Fruit fly (Drosophila melanogaster) whole organism, prepupa: ENCODE results near the gene CG15336.

Experiments
- Blimp-1 ChIP-seq: fragments of 200-800 bp; sonication (Bioruptor generic); optimal IDR thresholded peaks from 3 replicates; lab custom pipeline; 2017; ENCODE audit warnings: missing biosample characterization, missing genetic modification characterization, mild to moderate bottlenecking, moderate library complexity, missing genetic modification reagents
- CG10631 ChIP-seq: fragments of 200-800 bp; sonication (Bioruptor generic); optimal IDR thresholded peaks from 2 replicates; lab custom pipeline; 2016; ENCODE audit warnings: missing biosample characterization, missing genetic modification characterization
- CG10669 ChIP-seq: fragments of 200-800 bp; sonication (Bioruptor generic); optimal IDR thresholded peaks from 3 replicates; lab custom pipeline; 2018; ENCODE audit warnings: missing biosample characterization, mild to moderate bottlenecking, missing genetic modification characterization, moderate library complexity
- CG11294 ChIP-seq: fragments of 200-800 bp; sonication (Bioruptor generic); IDR thresholded peaks from 2 replicates; pipeline ENCODE4 v1.3.6; 2022; ENCODE audit warnings: missing biosample characterization, missing genetic modification characterization
- CG11762 ChIP-seq: fragments of 200-800 bp; sonication (Bioruptor generic); optimal IDR thresholded peaks from 3 replicates; lab custom pipeline; 2016; ENCODE audit warnings: missing biosample characterization, missing genetic modification characterization; ENCODE audit not compliant: insufficient read depth
- CG15336 ChIP-seq: fragments of 200-800 bp; sonication (Bioruptor generic); IDR thresholded peaks from 2 replicates; pipeline ENCODE4 v1.3.6; 2022; ENCODE audit warnings: missing biosample characterization, missing genetic modification characterization
- CG1621 ChIP-seq: fragments of 200-800 bp; sonication (Bioruptor generic); optimal IDR thresholded peaks from 3 replicates; lab custom pipeline; 2018; ENCODE audit warnings: missing biosample characterization, mild to moderate bottlenecking, missing genetic modification characterization
- CG16779 ChIP-seq: fragments of 200-800 bp; sonication (Bioruptor generic); optimal IDR thresholded peaks from 3 replicates; lab custom pipeline; 2017; ENCODE audit warnings: missing biosample characterization, mild to moderate bottlenecking, missing genetic modification characterization
- CG3032 ChIP-seq: fragments of 200-800 bp; optimal IDR thresholded peaks from 2 replicates; lab custom pipeline; 2019; ENCODE audit warnings: missing biosample characterization, mild to moderate bottlenecking, missing genetic modification characterization, moderate library complexity
- CG31627 ChIP-seq: fragments of 200-800 bp; sonication (Bioruptor generic); optimal IDR thresholded peaks from 3 replicates; lab custom pipeline; 2016; ENCODE audit warnings: missing biosample characterization, missing genetic modification characterization
- CG32006 ChIP-seq: fragments of 200-800 bp; sonication (Bioruptor generic); optimal IDR thresholded peaks from 3 replicates; lab custom pipeline; 2017; ENCODE audit warnings: missing biosample characterization, mild to moderate bottlenecking, missing genetic modification characterization
- CG34406 ChIP-seq: fragments of 200-800 bp; sonication (Bioruptor generic); optimal IDR thresholded peaks from 3 replicates; lab custom pipeline; 2016; ENCODE audit warnings: missing biosample characterization, missing genetic modification characterization
- CG4318 ChIP-seq: fragments of 200-800 bp; sonication (Bioruptor generic); optimal IDR thresholded peaks from 3 replicates; lab custom pipeline; 2017; ENCODE audit warnings: missing biosample characterization, mild to moderate bottlenecking, missing genetic modification characterization
- CG6163 ChIP-seq: fragments of 200-800 bp; sonication (Bioruptor generic); IDR thresholded peaks from 3 replicates; pipeline ENCODE4 v1.3.6; 2022; ENCODE audit warnings: missing biosample characterization, missing genetic modification characterization
- CG6276 ChIP-seq: fragments of 200-800 bp; sonication (Bioruptor generic); optimal IDR thresholded peaks from 2 replicates; lab custom pipeline; 2017; ENCODE audit warnings: missing biosample characterization, mild to moderate bottlenecking, missing genetic modification characterization
- CG6792 ChIP-seq: fragments of 200-800 bp; sonication (Bioruptor generic); optimal IDR thresholded peaks from 3 replicates; lab custom pipeline; 2016; ENCODE audit warnings: missing biosample characterization, missing genetic modification characterization
- CG6808 ChIP-seq: fragments of 200-800 bp; sonication (Bioruptor generic); optimal IDR thresholded peaks from 3 replicates; lab custom pipeline; 2017; ENCODE audit warnings: missing biosample characterization, missing genetic modification characterization, mild to moderate bottlenecking, moderate library complexity, missing genetic modification reagents
- CG6854 ChIP-seq: fragments of 200-800 bp; sonication (Bioruptor generic); optimal IDR thresholded peaks from 2 replicates; lab custom pipeline; 2017; ENCODE audit warnings: missing biosample characterization, mild to moderate bottlenecking, missing genetic modification characterization
- CG7368 ChIP-seq: fragments of 200-800 bp; sonication (Bioruptor generic); optimal IDR thresholded peaks from 3 replicates; lab custom pipeline; 2016; ENCODE audit warnings: missing biosample characterization, missing genetic modification characterization
- CG8319 ChIP-seq: fragments of 200-800 bp; sonication (Bioruptor generic); optimal IDR thresholded peaks from 3 replicates; lab custom pipeline; 2016; ENCODE audit warnings: missing biosample characterization, missing genetic modification characterization
- CG8632 ChIP-seq: fragments of 200-800 bp; sonication (Bioruptor generic); optimal IDR thresholded peaks from 3 replicates; lab custom pipeline; 2016; ENCODE audit warnings: missing biosample characterization, missing genetic modification characterization
- CG9139 ChIP-seq: fragments of 200-800 bp; sonication (Bioruptor generic); optimal IDR thresholded peaks from 3 replicates; lab custom pipeline; 2017; ENCODE audit warnings: missing biosample characterization, mild to moderate bottlenecking, missing genetic modification characterization
- Eip75B ChIP-seq: fragments of 200-800 bp; sonication (Bioruptor generic); optimal IDR thresholded peaks from 3 replicates; lab custom pipeline; 2016; ENCODE audit warnings: missing biosample characterization, missing genetic modification characterization
- Eip78C ChIP-seq: fragments of 200-800 bp; sonication (Bioruptor generic); peaks from one replicate; lab custom pipeline; 2016; ENCODE audit warnings: missing biosample characterization, missing genetic modification characterization
- Eip93F ChIP-seq: fragments of 200-800 bp; sonication (Bioruptor generic); optimal IDR thresholded peaks from 2 replicates; lab custom pipeline; 2016; ENCODE audit warnings: missing biosample characterization, mild to moderate bottlenecking, missing genetic modification characterization
- Ets21C ChIP-seq: fragments of 200-800 bp; sonication (Bioruptor generic); optimal IDR thresholded peaks from 3 replicates; lab custom pipeline; 2016; ENCODE audit warnings: missing biosample characterization, missing genetic modification characterization
- Ets96B ChIP-seq: fragments of 200-800 bp; optimal IDR thresholded peaks from 2 replicates; lab custom pipeline; 2019; ENCODE audit warnings: missing biosample characterization, mild to moderate bottlenecking, missing genetic modification characterization, moderate library complexity
- Hr38 ChIP-seq: sonication (Bioruptor generic); optimal IDR thresholded peaks from 2 replicates; lab custom pipeline; 2016; ENCODE audit warnings: missing biosample characterization, missing genetic modification characterization
- Hr39 ChIP-seq: fragments of 200-800 bp; sonication (Bioruptor generic); optimal IDR thresholded peaks from 2 replicates; lab custom pipeline; 2016; ENCODE audit warnings: missing biosample characterization, missing genetic modification characterization
- Hr4 ChIP-seq: fragments of 200-800 bp; sonication (Bioruptor generic); optimal IDR thresholded peaks from 3 replicates; lab custom pipeline; 2016; ENCODE audit warnings: missing biosample characterization, missing genetic modification characterization
- Lpt ChIP-seq: fragments of 200-800 bp; sonication (Bioruptor generic); optimal IDR thresholded peaks from 3 replicates; lab custom pipeline; 2016; ENCODE audit warnings: missing biosample characterization, missing genetic modification characterization
- Met ChIP-seq: fragments of 200-800 bp; sonication (Bioruptor generic); optimal IDR thresholded peaks from 3 replicates; lab custom pipeline; 2016; ENCODE audit warnings: missing biosample characterization, missing genetic modification characterization
- OdsH ChIP-seq: fragments of 200-800 bp; sonication (Bioruptor generic); optimal IDR thresholded peaks from 3 replicates; lab custom pipeline; 2016; ENCODE audit warnings: missing biosample characterization, missing genetic modification characterization
- Smox ChIP-seq: fragments of 200-800 bp; sonication (Bioruptor generic); optimal IDR thresholded peaks from 3 replicates; lab custom pipeline; 2016; ENCODE audit warnings: missing biosample characterization, missing genetic modification characterization
- Sox102F ChIP-seq: fragments of 200-800 bp; sonication (Bioruptor generic); optimal IDR thresholded peaks from 2 replicates; lab custom pipeline; 2016; ENCODE audit warnings: missing biosample characterization, mild to moderate bottlenecking, missing genetic modification characterization
- Sox14 ChIP-seq: fragments of 200-800 bp; sonication (Bioruptor generic); optimal IDR thresholded peaks from 3 replicates; lab custom pipeline; 2016; ENCODE audit warnings: missing biosample characterization, missing genetic modification characterization
- achi ChIP-seq: fragments of 200-800 bp; sonication (Bioruptor generic); optimal IDR thresholded peaks from 3 replicates; lab custom pipeline; 2016; ENCODE audit warnings: missing biosample characterization, missing genetic modification characterization
- acj6 ChIP-seq: fragments of 200-800 bp; sonication (Bioruptor generic); optimal IDR thresholded peaks from 3 replicates; lab custom pipeline; 2016; ENCODE audit warnings: missing biosample characterization, missing genetic modification characterization
- dac ChIP-seq: fragments of 200-800 bp; sonication (Bioruptor generic); optimal IDR thresholded peaks from 2 replicates; lab custom pipeline; 2017; ENCODE audit warnings: missing biosample characterization, mild to moderate bottlenecking, missing genetic modification characterization
- eg ChIP-seq: fragments of 200-800 bp; sonication (Bioruptor generic); IDR thresholded peaks from 3 replicates; pipeline ENCODE4 v1.3.6; 2022; ENCODE audit warnings: missing biosample characterization, missing genetic modification characterization
- fd59A ChIP-seq: fragments of 200-800 bp; sonication (Bioruptor generic); optimal IDR thresholded peaks from 2 replicates; lab custom pipeline; 2017; ENCODE audit warnings: missing biosample characterization, mild to moderate bottlenecking, missing genetic modification characterization, missing genetic modification reagents
- fd85E ChIP-seq: fragments of 200-800 bp; sonication (Bioruptor generic); optimal IDR thresholded peaks from 3 replicates; lab custom pipeline; 2016; ENCODE audit warnings: missing biosample characterization, missing genetic modification characterization
- fkh ChIP-seq: fragments of 200-800 bp; sonication (Bioruptor generic); optimal IDR thresholded peaks from 3 replicates; lab custom pipeline; 2017; ENCODE audit warnings: missing biosample characterization, mild to moderate bottlenecking, missing genetic modification characterization, moderate library complexity
- lz ChIP-seq: fragments of 200-800 bp; sonication (Bioruptor generic); optimal IDR thresholded peaks from 3 replicates; lab custom pipeline; 2016; ENCODE audit warnings: missing biosample characterization, missing genetic modification characterization
- net ChIP-seq: fragments of 200-800 bp; sonication (Bioruptor generic); optimal IDR thresholded peaks from 3 replicates; lab custom pipeline; 2016; ENCODE audit warnings: missing biosample characterization, missing genetic modification characterization
- pdm3 ChIP-seq: fragments of 200-800 bp; sonication (Bioruptor generic); optimal IDR thresholded peaks from 3 replicates; lab custom pipeline; 2016; ENCODE audit warnings: missing biosample characterization, missing genetic modification characterization
- salr ChIP-seq, 2 experiments: fragments of 200-800 bp; sonication (Bioruptor generic); optimal IDR thresholded peaks; 3 replicates each; lab custom pipeline; 2016 to 2018; ENCODE audit warnings: missing biosample characterization in 2 of 2, missing genetic modification characterization in 2 of 2, mild to moderate bottlenecking in 1 of 2
- spab ChIP-seq: fragments of 200-800 bp; sonication (Bioruptor generic); optimal IDR thresholded peaks from 2 replicates; lab custom pipeline; 2017; ENCODE audit warnings: missing biosample characterization, mild to moderate bottlenecking, missing genetic modification characterization, missing genetic modification reagents
- ss ChIP-seq, 2 experiments: fragments of 200-800 bp; sonication (Bioruptor generic); optimal IDR thresholded peaks; 2 replicates in 1 of 2; 3 replicates in 1 of 2; lab custom pipeline; 2017 to 2018; ENCODE audit warnings: mild to moderate bottlenecking in 2 of 2, missing biosample characterization in 2 of 2, missing genetic modification characterization in 2 of 2, moderate library complexity in 1 of 2
- svp ChIP-seq: fragments of 200-800 bp; sonication (Bioruptor generic); peaks from one replicate; lab custom pipeline; 2016; ENCODE audit warnings: missing biosample characterization, missing genetic modification characterization
- topi ChIP-seq: fragments of 200-800 bp; sonication (Bioruptor generic); optimal IDR thresholded peaks from 3 replicates; lab custom pipeline; 2016; ENCODE audit warnings: missing biosample characterization, missing genetic modification characterization
- vri ChIP-seq: fragments of 200-800 bp; sonication (Bioruptor generic); optimal IDR thresholded peaks from 3 replicates; lab custom pipeline; 2016; ENCODE audit warnings: missing biosample characterization, mild to moderate bottlenecking, missing genetic modification characterization

The CG15336 gene

DNA sequence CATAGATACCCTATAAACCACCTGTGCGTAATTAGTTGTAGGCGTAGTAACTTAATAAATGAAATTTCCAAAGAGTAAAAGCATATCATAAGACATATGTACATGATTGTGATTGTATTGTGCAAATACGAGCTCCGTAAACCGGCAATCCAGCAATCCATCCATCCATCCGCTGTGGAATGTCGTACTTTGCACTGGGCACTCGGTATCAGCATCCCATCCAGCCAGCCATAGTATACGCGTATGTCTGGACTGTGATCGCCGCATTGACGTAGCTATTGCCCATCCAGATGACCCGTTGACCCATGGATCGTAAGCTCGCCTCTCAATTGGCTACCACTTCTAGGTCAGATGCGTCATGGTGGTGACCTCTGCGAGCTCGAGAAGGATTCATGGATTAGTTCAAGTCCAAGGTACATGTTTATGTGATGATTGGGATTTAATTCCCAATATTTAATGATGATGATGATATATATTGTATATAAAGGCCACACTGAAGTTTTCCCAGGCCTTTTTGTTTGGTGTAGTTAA lies 11.3 kb downstream of the CG15336 start:
- TF ChIP-seq Sox102F (GFP tag; lab: Kevin White, UChicago), result no peak
- no peak for TF ChIP-seq Hr38 (GFP tag; lab: Kevin White, UChicago)
- TF ChIP-seq Smox (GFP tag; lab: Kevin White, UChicago), result no peak
- peak; percentile 82 for TF ChIP-seq CG6276
- TF ChIP-seq CG7368, result no peak
- TF ChIP-seq achi (GFP tag; lab: Kevin White, UChicago), result no peak
- TF ChIP-seq Eip78C (GFP tag; lab: Kevin White, UChicago), result peak; percentile 40
- TF ChIP-seq Eip75B (GFP tag; lab: Kevin White, UChicago), result no peak
- peak; percentile 81 for TF ChIP-seq CG9139 (GFP tag; lab: Kevin White, UChicago)
- TF ChIP-seq CG10631, result no peak
- TF ChIP-seq CG8632 (GFP tag; lab: Kevin White, UChicago), result no peak
- no peak for TF ChIP-seq lz (GFP tag; lab: Kevin White, UChicago)
- TF ChIP-seq Ets96B (tag; lab: Kevin White, UChicago), result no peak
- TF ChIP-seq Blimp-1, result no peak
- TF ChIP-seq dac (GFP tag; lab: Kevin White, UChicago), result no peak
- peak; percentile 98 for TF ChIP-seq svp (GFP tag; lab: Kevin White, UChicago)
- TF ChIP-seq Eip93F (GFP tag; lab: Kevin White, UChicago), result no peak
- TF ChIP-seq CG34406 (GFP tag; lab: Kevin White, UChicago), result no peak
- no peak for TF ChIP-seq Lpt (GFP tag; lab: Kevin White, UChicago)
- peak; percentile 60 for TF ChIP-seq CG6854
- no peak for TF ChIP-seq CG6792 (GFP tag; lab: Kevin White, UChicago)
- no peak for TF ChIP-seq pdm3 (GFP tag; lab: Kevin White, UChicago)
- TF ChIP-seq CG11294 (GFP tag; lab: Robert Waterston, UW), result no peak
- TF ChIP-seq CG1621 (tag; lab: Kevin White, UChicago), result peak; percentile 56
- no peak for TF ChIP-seq Hr39 (GFP tag; lab: Kevin White, UChicago)
- TF ChIP-seq Ets21C, result no peak
- TF ChIP-seq salr (GFP tag; optimal IDR thresholded peaks at IDR 0.05; lab: Kevin White, UChicago), result peak in 1 of 2 experiments; percentile 4
- TF ChIP-seq CG4318, result no peak
- peak; percentile 85 to 87 for TF ChIP-seq ss (GFP tag; optimal IDR thresholded peaks at IDR 0.05; lab: Kevin White, UChicago)
- no peak for TF ChIP-seq CG11762
- peak; percentile 81 for TF ChIP-seq CG6808
- no peak for TF ChIP-seq fd85E (GFP tag; lab: Kevin White, UChicago)
- no peak for TF ChIP-seq CG32006 (GFP tag; lab: Kevin White, UChicago)
- no peak for TF ChIP-seq CG3032 (tag; lab: Kevin White, UChicago)
- peak; percentile 49 for TF ChIP-seq CG16779 (tag; lab: Kevin White, UChicago)
- no peak for TF ChIP-seq CG8319 (GFP tag; lab: Kevin White, UChicago)
- TF ChIP-seq net (GFP tag; lab: Kevin White, UChicago), result peak; percentile 36
- TF ChIP-seq Sox14 (GFP tag; lab: Kevin White, UChicago), result no peak
- TF ChIP-seq CG10669, result peak; percentile 6
- TF ChIP-seq Hr4 (GFP tag; lab: Kevin White, UChicago), result no peak
- TF ChIP-seq vri (GFP tag; lab: Kevin White, UChicago), result no peak
- no peak for TF ChIP-seq CG6163 (GFP tag; lab: Robert Waterston, UW)
- TF ChIP-seq topi (GFP tag; lab: Kevin White, UChicago), result no peak
- TF ChIP-seq fd59A (GFP tag; lab: Kevin White, UChicago), result no peak
- TF ChIP-seq acj6 (GFP tag; lab: Kevin White, UChicago), result no peak
- TF ChIP-seq CG31627 (GFP tag; lab: Kevin White, UChicago), result no peak
- no peak for TF ChIP-seq fkh
- TF ChIP-seq CG15336, result peak; percentile 55; the same call in 1 of the 2 replicates
- peak; percentile 48 for TF ChIP-seq spab (GFP tag; lab: Kevin White, UChicago)
- TF ChIP-seq OdsH, result no peak
- TF ChIP-seq Met (GFP tag; lab: Kevin White, UChicago), result no peak
- TF ChIP-seq eg (GFP tag; lab: Robert Waterston, UW), result peak; percentile 24; the same call in 1 of the 3 replicates
